Worm (Caenorhabditis elegans) whole organism, L4 larva: ENCODE data around the gene F07E5.9.

ENCODE experiments used
- ama-1 ChIP-seq: fragments of 150-350 bp; optimal IDR thresholded peaks from 2 replicates; lab custom pipeline; 2014; ENCODE audit warnings: inconsistent platforms, mixed read lengths
- lsy-2 ChIP-seq, 2 experiments: fragments of 150-350 bp in 1 of 2; sonication (generic microtip) in 1 of 2; optimal IDR thresholded peaks; 2 replicates each; lab custom pipeline; 2014 to 2017; ENCODE audit warnings: missing biosample characterization in 2 of 2, missing genetic modification characterization in 2 of 2
- set-16 ChIP-seq: fragments of 200-800 bp; sonication (Bioruptor generic); IDR thresholded peaks from 2 replicates; pipeline ENCODE4 v1.3.6; 2022; ENCODE audit warnings: missing genetic modification reagents, missing genetic modification characterization, missing compliant biosample characterization

- TF ChIP-seq lsy-2 (tag; optimal IDR thresholded peaks at IDR 0.05; lab: Kevin White, UChicago) (no peak), ama-1 (no peak), set-16 (GFP tag; lab: Robert Waterston, UW) (no peak)
These were observed 28.0 kb upstream of the F07E5.9 start, which contains the start of gene R52.4 for ce11 chrII:2108295-2108694.
